Worm (Caenorhabditis elegans): Measurements from ENCODE around the gene dpy-26.

dpy-26 gene

ce11 chrIV:12404137-12404536 lies 47.0 kb downstream of the dpy-26 start, which contains the start of gene gex-3 (continued):
- TF ChIP-seq T23F11.4 (GFP tag; optimal IDR thresholded peaks at IDR 0.05) (no peak), hlh-15 (tag; optimal IDR thresholded peaks at IDR 0.05) (no peak), pha-2 (tag; optimal IDR thresholded peaks at IDR 0.05) (no peak), dmd-4 (tag; optimal IDR thresholded peaks at IDR 0.05; ENCODE audit: borderline replicate concordance) (no peak), ceh-34 (tag; optimal IDR thresholded peaks at IDR 0.05) (peak; percentile 9), nhr-232 (tag; optimal IDR thresholded peaks at IDR 0.05) (no peak), Y22D7AL.16 (tag; optimal IDR thresholded peaks at IDR 0.05) (no peak), hlh-8 (tag; optimal IDR thresholded peaks at IDR 0.05) (no peak), ceh-2 (tag; optimal IDR thresholded peaks at IDR 0.05) (peak; percentile 33), sdc-2 (tag; optimal IDR thresholded peaks at IDR 0.05) (no peak), ceh-9 (tag; optimal IDR thresholded peaks at IDR 0.05) (no peak), ceh-48 (tag; optimal IDR thresholded peaks at IDR 0.05) (no peak), unc-3 (GFP tag; conservative IDR thresholded peaks at IDR 0.05) (no peak), unc-3 (tag; optimal IDR thresholded peaks at IDR 0.05) (peak; percentile 6), elt-4 (tag; optimal IDR thresholded peaks at IDR 0.05) (no peak), tbx-2 (tag; optimal IDR thresholded peaks at IDR 0.05) (peak; percentile 34), ceh-22 (tag; optimal IDR thresholded peaks at IDR 0.05) (no peak), fkh-10 (GFP tag; optimal IDR thresholded peaks at IDR 0.05) (no peak), nfya-1 (tag; optimal IDR thresholded peaks at IDR 0.05) (peak; percentile 61), unc-42 (tag; optimal IDR thresholded peaks at IDR 0.05) (peak; percentile 100), zip-5 (tag; optimal IDR thresholded peaks at IDR 0.05) (no peak), lim-6 (tag; optimal IDR thresholded peaks at IDR 0.05) (no peak), hlh-6 (tag; optimal IDR thresholded peaks at IDR 0.05) (no peak)

DNA sequence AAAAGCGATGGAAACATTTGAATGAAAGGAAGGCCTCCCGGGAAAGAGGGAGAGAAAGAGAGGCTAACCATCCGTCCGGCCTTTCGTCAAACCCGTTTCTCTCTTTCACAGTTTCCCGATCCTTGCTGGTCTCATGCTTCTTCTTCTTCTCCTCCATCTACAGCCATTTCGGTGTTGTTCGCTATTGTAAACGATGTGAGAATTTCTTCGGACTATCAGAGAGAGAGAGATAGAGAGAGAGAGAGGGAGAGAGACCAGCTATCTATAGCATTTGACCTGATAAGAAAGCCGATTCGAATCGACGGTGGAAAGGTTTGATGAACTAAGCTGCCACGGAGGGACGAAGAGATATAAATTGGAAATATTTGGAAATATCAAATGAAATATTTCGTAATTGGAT lies 47.7 kb downstream of the dpy-26 start:
- TF ChIP-seq eyg-1 (tag; optimal IDR thresholded peaks at IDR 0.05) (no peak), hlh-6 (tag; optimal IDR thresholded peaks at IDR 0.05) (no peak), rnt-1 (tag; optimal IDR thresholded peaks at IDR 0.05) (no peak)

DNA sequence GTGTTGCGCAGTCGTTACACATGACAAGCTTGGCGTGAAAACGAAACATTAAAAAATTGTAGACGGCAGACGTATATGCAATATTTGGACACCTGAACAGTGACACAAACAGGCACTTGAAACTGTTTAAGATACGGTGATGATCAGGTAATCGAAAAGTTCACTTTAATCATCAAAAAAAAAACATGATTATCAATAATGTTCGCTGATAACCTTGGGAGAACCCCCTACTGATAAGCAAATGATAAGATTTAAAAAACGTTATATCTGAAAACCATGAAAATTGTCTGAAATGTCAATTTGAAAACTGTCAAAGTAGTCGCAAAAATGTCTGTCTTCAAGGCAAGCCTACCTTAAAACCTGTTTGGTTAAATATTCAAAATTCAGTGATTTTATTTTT lies 51.2 kb downstream of the dpy-26 start:
- no peak for TF ChIP-seq fkh-10 (GFP tag; optimal IDR thresholded peaks at IDR 0.05)
- TF ChIP-seq elt-2 (tag; optimal IDR thresholded peaks at IDR 0.05), result peak; percentile 96
- TF ChIP-seq ceh-14 (tag; optimal IDR thresholded peaks at IDR 0.05), result no peak

ce11 chrIV:12398437-12398836 lies 52.7 kb downstream of the dpy-26 start, which contains the start of gene acs-20:
acs-20 (minus strand) TSS chrIV:12398706.
- no peak for TF ChIP-seq unc-42 (tag; optimal IDR thresholded peaks at IDR 0.05)
- no peak for TF ChIP-seq ceh-6 (GFP tag; optimal IDR thresholded peaks at IDR 0.05)
- no peak for TF ChIP-seq nhr-11 (tag; optimal IDR thresholded peaks at IDR 0.05)
- no peak for TF ChIP-seq hlh-30 (tag; optimal IDR thresholded peaks at IDR 0.05; ENCODE audit: insufficient read depth)
- no peak for TF ChIP-seq ceh-31 (tag; optimal IDR thresholded peaks at IDR 0.05)
- TF ChIP-seq T23F11.4 (GFP tag; optimal IDR thresholded peaks at IDR 0.05), result no peak
- TF ChIP-seq zip-5 (tag; optimal IDR thresholded peaks at IDR 0.05), result no peak
- TF ChIP-seq pqm-1 (tag; optimal IDR thresholded peaks at IDR 0.05), result no peak
- TF ChIP-seq hlh-13 (GFP tag; optimal IDR thresholded peaks at IDR 0.05), result no peak
- TF ChIP-seq ama-1 (optimal IDR thresholded peaks at IDR 0.05), result no peak

DNA sequence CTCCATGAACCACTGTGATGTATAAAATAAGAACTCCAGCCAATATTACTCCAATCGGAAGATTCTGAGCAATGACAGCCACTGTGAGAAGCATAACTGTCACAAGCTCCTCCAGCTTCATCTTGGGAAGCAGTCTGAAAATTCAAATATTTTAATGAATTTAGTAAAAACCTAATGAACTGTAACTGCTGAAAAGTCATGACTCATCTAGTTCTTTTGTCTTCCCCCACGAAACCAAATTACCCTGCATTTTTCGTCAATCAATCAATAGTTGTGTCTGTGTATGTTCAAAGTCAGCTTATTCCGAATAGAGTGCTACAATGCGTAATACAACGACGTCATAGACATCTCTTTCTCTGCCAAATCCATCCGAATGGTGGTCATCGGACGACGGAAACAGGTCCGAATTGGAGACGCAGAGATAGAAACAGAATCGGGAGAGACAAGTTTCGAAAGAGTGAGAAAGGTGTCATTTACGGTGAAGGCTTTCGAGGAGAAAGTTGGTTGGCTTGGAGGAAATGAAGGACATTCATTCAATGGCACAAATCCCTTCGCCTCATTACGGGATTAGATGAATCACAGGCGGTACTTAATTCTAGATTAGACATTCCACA lies 54.4 kb downstream of the dpy-26 start:
- TF ChIP-seq ceh-31 (tag; optimal IDR thresholded peaks at IDR 0.05) (peak; percentile 19), Y22D7AL.16 (tag; optimal IDR thresholded peaks at IDR 0.05) (no peak), ceh-22 (tag; optimal IDR thresholded peaks at IDR 0.05) (no peak), ref-2 (tag; optimal IDR thresholded peaks at IDR 0.05) (peak; percentile 54), nfya-1 (tag; optimal IDR thresholded peaks at IDR 0.05) (peak; percentile 20)
